Worm (Caenorhabditis elegans) whole organism, young adult: ENCODE results near the gene thn-1.

Source experiments
- B0019.2 ChIP-seq: fragments of 200-800 bp; sonication (Bioruptor generic); conservative IDR thresholded peaks from 2 replicates; pipeline ENCODE4 v1.3.6; 2022; ENCODE audit warnings: missing genetic modification reagents, missing genetic modification characterization, missing compliant biosample characterization
- F22D6.2 ChIP-seq: sonication (generic microtip); optimal IDR thresholded peaks from 2 replicates; lab custom pipeline; 2016; ENCODE audit warnings: mild to moderate bottlenecking, missing genetic modification characterization, missing compliant biosample characterization
- F37B4.10 ChIP-seq: fragments of 200-800 bp; sonication (Bioruptor generic); IDR thresholded peaks from 2 replicates; pipeline ENCODE4 v1.3.6; 2022; ENCODE audit warnings: missing genetic modification characterization, missing compliant biosample characterization
- F39B2.1 ChIP-seq: fragments of 200-800 bp; sonication (Bioruptor generic); IDR thresholded peaks from 2 replicates; pipeline ENCODE4 v1.3.6; 2022; ENCODE audit warnings: missing genetic modification reagents, missing genetic modification characterization, missing compliant biosample characterization
- F52B5.7 ChIP-seq: sonication (generic microtip); optimal IDR thresholded peaks from 2 replicates; lab custom pipeline; 2016; ENCODE audit warnings: mild to moderate bottlenecking, missing genetic modification characterization, missing compliant biosample characterization
- Y56A3A.18 ChIP-seq: fragments of 200-800 bp; sonication (Bioruptor generic); IDR thresholded peaks from 2 replicates; pipeline ENCODE4 v1.3.6; 2022; ENCODE audit warnings: missing genetic modification reagents, missing genetic modification characterization, missing compliant biosample characterization
- Y79H2A.3 ChIP-seq: fragments of 200-800 bp; sonication (Bioruptor generic); conservative IDR thresholded peaks from 2 replicates; pipeline ENCODE4 v1.3.6; 2022; ENCODE audit warnings: missing genetic modification reagents, missing genetic modification characterization, missing compliant biosample characterization
- Y95B8A.8 ChIP-seq: fragments of 200-800 bp; sonication (Bioruptor generic); IDR thresholded peaks from 2 replicates; pipeline ENCODE4 v1.3.6; 2022; ENCODE audit warnings: missing genetic modification reagents, missing genetic modification characterization, missing compliant biosample characterization
- aptf-2 ChIP-seq: fragments of 200-800 bp; sonication (Bioruptor generic); conservative IDR thresholded peaks from 2 replicates; pipeline ENCODE4 v1.3.6; 2022; ENCODE audit warnings: missing genetic modification reagents, missing genetic modification characterization, missing compliant biosample characterization
- athp-1 ChIP-seq: sonication (generic microtip); optimal IDR thresholded peaks from 2 replicates; lab custom pipeline; 2017; ENCODE audit warnings: mild to moderate bottlenecking, missing genetic modification characterization, missing compliant biosample characterization
- attf-5 ChIP-seq: fragments of 200-800 bp; sonication (Bioruptor generic); optimal IDR thresholded peaks from 2 replicates; lab custom pipeline; 2018; ENCODE audit warnings: mild to moderate bottlenecking, missing genetic modification characterization, missing compliant biosample characterization
- cebp-2 ChIP-seq: fragments of 200-800 bp; sonication (Bioruptor generic); IDR thresholded peaks from 2 replicates; pipeline ENCODE4 v1.3.6; 2022; ENCODE audit warnings: missing genetic modification characterization, missing compliant biosample characterization
- ceh-27 ChIP-seq: fragments of 200-800 bp; sonication (Bioruptor generic); optimal IDR thresholded peaks from 2 replicates; lab custom pipeline; 2018; ENCODE audit warnings: mild to moderate bottlenecking, missing genetic modification characterization, moderate library complexity, missing compliant biosample characterization
- ceh-58 ChIP-seq: fragments of 200-800 bp; sonication (Bioruptor generic); IDR thresholded peaks from 2 replicates; pipeline ENCODE4 v1.3.6; 2022; ENCODE audit warnings: missing genetic modification characterization, missing compliant biosample characterization
- chd-7 ChIP-seq: sonication (generic microtip); optimal IDR thresholded peaks from 2 replicates; lab custom pipeline; 2016; ENCODE audit warnings: mild to moderate bottlenecking, missing genetic modification characterization, moderate library complexity, missing compliant biosample characterization
- dpl-1 ChIP-seq: fragments of 150-350 bp; optimal IDR thresholded peaks from 2 replicates; lab custom pipeline; 2014; ENCODE audit warnings: missing biosample characterization, missing genetic modification reagents, missing genetic modification characterization
- egl-44 ChIP-seq: fragments of 200-800 bp; sonication (Bioruptor generic); IDR thresholded peaks from 2 replicates; pipeline ENCODE4 v1.3.6; 2022; ENCODE audit warnings: missing genetic modification reagents, missing genetic modification characterization, missing compliant biosample characterization
- egrh-3 ChIP-seq: fragments of 200-800 bp; sonication (Bioruptor generic); IDR thresholded peaks from 2 replicates; pipeline ENCODE4 v1.3.6; 2022; ENCODE audit warnings: missing genetic modification reagents, missing genetic modification characterization, missing compliant biosample characterization
- ekl-4 ChIP-seq: fragments of 200-800 bp; sonication (Bioruptor generic); IDR thresholded peaks from 2 replicates; pipeline ENCODE4 v1.3.6; 2022; ENCODE audit warnings: missing genetic modification reagents, missing genetic modification characterization, missing compliant biosample characterization
- hlh-12 ChIP-seq: sonication (generic microtip); optimal IDR thresholded peaks from 2 replicates; lab custom pipeline; 2016; ENCODE audit warnings: missing genetic modification characterization, missing compliant biosample characterization
- hrde-1 ChIP-seq: sonication (generic microtip); optimal IDR thresholded peaks from 2 replicates; lab custom pipeline; 2016; ENCODE audit warnings: missing genetic modification characterization, mild to moderate bottlenecking, missing compliant biosample characterization, moderate library complexity, missing genotype, missing genetic modification reagents, borderline replicate concordance
- let-607 ChIP-seq, 2 experiments: fragments of 200-800 bp in 1 of 2; sonication (Bioruptor generic) in 1 of 2; sonication (generic microtip) in 1 of 2; optimal IDR thresholded peaks; 2 replicates each; lab custom pipeline; 2016 to 2018; ENCODE audit warnings: mild to moderate bottlenecking in 2 of 2, missing compliant biosample characterization in 2 of 2, missing genetic modification characterization in 2 of 2, moderate library complexity in 2 of 2, missing genotype in 1 of 2
- mcd-1 ChIP-seq: fragments of 200-800 bp; sonication (Bioruptor generic); IDR thresholded peaks from 2 replicates; pipeline ENCODE4 v1.3.6; 2022; ENCODE audit warnings: missing genetic modification reagents, missing genetic modification characterization, missing compliant biosample characterization
- nfyb-1 ChIP-seq: fragments of 200-800 bp; sonication (Bioruptor generic); IDR thresholded peaks from 2 replicates; pipeline ENCODE4 v1.3.6; 2022; ENCODE audit warnings: missing genetic modification reagents, missing genetic modification characterization, missing compliant biosample characterization
- nhr-80 ChIP-seq: sonication (generic microtip); optimal IDR thresholded peaks from 2 replicates; lab custom pipeline; 2016; ENCODE audit warnings: missing genetic modification characterization, missing compliant biosample characterization
- nhr-90 ChIP-seq: sonication (generic microtip); optimal IDR thresholded peaks from 2 replicates; lab custom pipeline; 2016; ENCODE audit warnings: missing genotype, mild to moderate bottlenecking, missing genetic modification characterization, missing compliant biosample characterization
- snpc-1.3 ChIP-seq: sonication (generic microtip); optimal IDR thresholded peaks from 2 replicates; lab custom pipeline; 2017; ENCODE audit warnings: missing genetic modification characterization, mild to moderate bottlenecking, missing compliant biosample characterization, antibody characterized with exemption, moderate library complexity, missing genotype, missing genetic modification reagents; ENCODE audit not compliant: insufficient read depth
- sptf-2 ChIP-seq: fragments of 200-800 bp; sonication (Bioruptor generic); optimal IDR thresholded peaks from 2 replicates; lab custom pipeline; 2018; ENCODE audit warnings: mild to moderate bottlenecking, missing genetic modification characterization, missing compliant biosample characterization
- zfh-2 ChIP-seq: fragments of 200-800 bp; sonication (Bioruptor generic); conservative IDR thresholded peaks from 2 replicates; pipeline ENCODE4 v1.3.6; 2022; ENCODE audit warnings: missing genetic modification reagents, missing genetic modification characterization, missing compliant biosample characterization
- zim-3 ChIP-seq: sonication (generic microtip); optimal IDR thresholded peaks from 2 replicates; lab custom pipeline; 2017; ENCODE audit warnings: mild to moderate bottlenecking, missing genetic modification characterization, moderate library complexity, missing compliant biosample characterization
- ztf-18 ChIP-seq: sonication (generic microtip); optimal IDR thresholded peaks from 2 replicates; lab custom pipeline; 2016; ENCODE audit warnings: missing genotype, mild to moderate bottlenecking, missing genetic modification characterization, missing compliant biosample characterization
- ztf-22 ChIP-seq: fragments of 200-800 bp; sonication (Bioruptor generic); optimal IDR thresholded peaks from 2 replicates; lab custom pipeline; 2018; ENCODE audit warnings: mild to moderate bottlenecking, missing genetic modification characterization, moderate library complexity, missing compliant biosample characterization
- ztf-26 ChIP-seq: sonication (generic microtip); optimal IDR thresholded peaks from 2 replicates; lab custom pipeline; 2017; ENCODE audit warnings: missing genetic modification characterization, missing compliant biosample characterization
- ztf-28 ChIP-seq: fragments of 200-800 bp; sonication (Bioruptor generic); IDR thresholded peaks from 2 replicates; pipeline ENCODE4 v1.3.6; 2022; ENCODE audit warnings: missing genetic modification reagents, missing genetic modification characterization, missing compliant biosample characterization
- ztf-3 ChIP-seq: fragments of 200-800 bp; sonication (Bioruptor generic); optimal IDR thresholded peaks from 2 replicates; lab custom pipeline; 2018; ENCODE audit warnings: mild to moderate bottlenecking, missing genetic modification characterization, missing compliant biosample characterization

Gene thn-1

ce11 chrIV:12340885-12341284, 39.0 kb upstream of the thn-1 start:
- TF ChIP-seq mcd-1 (GFP tag; lab: Robert Waterston, UW) (no peak), nhr-90 (tag; lab: Kevin White, UChicago) (no peak), sptf-2 (GFP tag; lab: Kevin White, UChicago) (no peak), F39B2.1 (GFP tag; lab: Robert Waterston, UW) (no peak), athp-1 (tag; lab: Kevin White, UChicago) (no peak), F52B5.7 (no peak), hrde-1 (no peak), ztf-26 (tag; lab: Kevin White, UChicago) (no peak), nfyb-1 (GFP tag; lab: Robert Waterston, UW) (no peak), ztf-18 (no peak), let-607 (tag; optimal IDR thresholded peaks at IDR 0.05; lab: Kevin White, UChicago) (no peak), ekl-4 (GFP tag; lab: Robert Waterston, UW) (no peak), Y79H2A.3 (GFP tag; lab: Robert Waterston, UW) (no peak), hlh-12 (tag; lab: Kevin White, UChicago) (no peak), snpc-1.3 (no peak), ztf-28 (GFP tag; lab: Robert Waterston, UW) (no peak)

- no peak for TF ChIP-seq zim-3 (tag; lab: Kevin White, UChicago)
- TF ChIP-seq F39B2.1 (GFP tag; lab: Robert Waterston, UW) = no peak
- no peak for TF ChIP-seq cebp-2 (GFP tag; lab: Robert Waterston, UW)
- TF ChIP-seq F37B4.10 = no peak
- TF ChIP-seq Y79H2A.3 (GFP tag; lab: Robert Waterston, UW) = no peak
These were observed 30.2 kb upstream of the thn-1 start, which contains the start of gene best-22 for ce11 chrIV:12349639-12350038. best-22 (plus strand) TSS chrIV:12349939.

ce11 chrIV:12350235-12350634, 29.6 kb upstream of the thn-1 start:
- TF ChIP-seq Y56A3A.18 (GFP tag; lab: Robert Waterston, UW) = no peak
- TF ChIP-seq ceh-58 = no peak
- no peak for TF ChIP-seq nhr-80 (tag; lab: Kevin White, UChicago)
- TF ChIP-seq ztf-3 (GFP tag; lab: Kevin White, UChicago) = no peak
- no peak for TF ChIP-seq chd-7 (tag; lab: Kevin White, UChicago)
- TF ChIP-seq cebp-2 (GFP tag; lab: Robert Waterston, UW) = no peak
- TF ChIP-seq attf-5 (GFP tag; lab: Kevin White, UChicago) = no peak
- no peak for TF ChIP-seq Y95B8A.8 (GFP tag; lab: Robert Waterston, UW)
- TF ChIP-seq ztf-22 = no peak
- no peak for TF ChIP-seq ztf-26 (tag; lab: Kevin White, UChicago)
- no peak for TF ChIP-seq aptf-2 (GFP tag; lab: Robert Waterston, UW)
- no peak for TF ChIP-seq egl-44 (GFP tag; lab: Robert Waterston, UW)
- no peak for TF ChIP-seq ztf-28 (GFP tag; lab: Robert Waterston, UW)
- no peak for TF ChIP-seq F22D6.2 (tag; lab: Kevin White, UChicago)
- TF ChIP-seq dpl-1 (GFP tag; lab: Kevin White, UChicago) = no peak

DNA sequence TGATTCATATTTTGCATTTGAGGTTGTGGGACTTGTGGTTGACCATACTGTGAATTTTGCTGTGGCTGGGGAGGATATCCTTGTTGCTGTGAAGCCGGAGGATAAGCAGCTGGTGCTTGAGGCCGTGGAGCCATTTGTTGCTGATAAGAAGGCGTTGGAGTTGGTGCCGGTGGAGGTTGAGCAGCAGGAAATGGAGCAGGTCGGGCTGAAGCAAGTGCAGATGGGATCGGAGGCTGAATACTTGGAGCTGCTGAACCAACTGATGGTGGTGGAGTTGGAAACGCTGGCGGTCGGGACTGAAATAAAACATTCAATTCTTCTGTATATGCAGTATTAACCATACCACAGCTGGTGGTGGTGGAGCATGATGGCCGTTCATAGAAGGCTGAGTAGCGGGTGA, 19.9 kb upstream of the thn-1 start:
- TF ChIP-seq zfh-2 = peak; percentile 62
- TF ChIP-seq egrh-3 = peak; percentile 34; the same call in 1 of the 2 replicates
- no peak for TF ChIP-seq ceh-58
- no peak for TF ChIP-seq Y56A3A.18 (GFP tag; lab: Robert Waterston, UW)
- no peak for TF ChIP-seq B0019.2 (GFP tag; lab: Robert Waterston, UW)
- no peak for TF ChIP-seq ceh-27
